Worm (Caenorhabditis elegans) whole organism, early embryonic: Measurements from ENCODE around the gene lec-2.

Experiments used
- F13C5.2 ChIP-seq: sonication (generic microtip); optimal IDR thresholded peaks from 2 replicates; lab custom pipeline; 2017; ENCODE audit warnings: mild to moderate bottlenecking, missing genetic modification characterization, inconsistent platforms, missing compliant biosample characterization
- aly-1 ChIP-seq: sonication (generic microtip); optimal IDR thresholded peaks from 2 replicates; lab custom pipeline; 2016; ENCODE audit warnings: missing genetic modification characterization, missing compliant biosample characterization
- ama-1 ChIP-seq: fragments of 150-350 bp; optimal IDR thresholded peaks from 2 replicates; lab custom pipeline; 2014
- ceh-13 ChIP-seq: fragments of 200-800 bp; sonication (Bioruptor generic); optimal IDR thresholded peaks from 2 replicates; lab custom pipeline; 2018; ENCODE audit warnings: mild to moderate bottlenecking, missing genetic modification characterization, missing compliant biosample characterization
- ceh-36 ChIP-seq: sonication (generic microtip); optimal IDR thresholded peaks from 2 replicates; lab custom pipeline; 2016; ENCODE audit warnings: missing genetic modification characterization, inconsistent platforms, missing compliant biosample characterization
- pes-1 ChIP-seq: fragments of 200-800 bp; sonication (Bioruptor generic); IDR thresholded peaks from 2 replicates; pipeline ENCODE4 v1.3.6; 2022; ENCODE audit warnings: missing genetic modification reagents, missing genetic modification characterization, missing compliant biosample characterization
- scrt-1 ChIP-seq: fragments of 200-800 bp; sonication (Bioruptor generic); IDR thresholded peaks from 2 replicates; pipeline ENCODE4 v1.3.6; 2022; ENCODE audit warnings: missing genetic modification characterization, missing compliant biosample characterization
- sea-1 ChIP-seq: fragments of 200-800 bp; sonication (Bioruptor generic); conservative IDR thresholded peaks from 2 replicates; pipeline ENCODE4 v1.3.6; 2022; ENCODE audit warnings: missing genetic modification characterization, missing compliant biosample characterization
- tbx-11 ChIP-seq: fragments of 200-800 bp; sonication (Bioruptor generic); IDR thresholded peaks from 2 replicates; pipeline ENCODE4 v1.3.6; 2022; ENCODE audit warnings: missing genetic modification characterization, missing compliant biosample characterization
- tra-4 ChIP-seq: sonication (generic microtip); optimal IDR thresholded peaks from 2 replicates; lab custom pipeline; 2017; ENCODE audit warnings: missing genetic modification characterization, missing compliant biosample characterization

- no peak for TF ChIP-seq aly-1 (tag; lab: Kevin White, UChicago)
- no peak for TF ChIP-seq ceh-36 (tag; lab: Kevin White, UChicago)
- no peak for TF ChIP-seq F13C5.2
- TF ChIP-seq tra-4 (tag; lab: Kevin White, UChicago), result no peak
- TF ChIP-seq sea-1, result no peak
- TF ChIP-seq ama-1 (lab: Kevin White, UChicago), result no peak
- TF ChIP-seq tbx-11 (GFP tag; lab: Robert Waterston, UW), result no peak
- no peak for TF ChIP-seq ceh-13 (GFP tag; lab: Kevin White, UChicago)
- TF ChIP-seq pes-1 (GFP tag; lab: Robert Waterston, UW), result no peak
- no peak for TF ChIP-seq scrt-1
Observed at ce11 chrII:10011733-10012132, 4.2 kb downstream of the lec-2 start.
